Fruit fly (Drosophila melanogaster) whole organism, embryonic: Measurements from ENCODE around the gene sunn.

ENCODE experiments used
- Awh ChIP-seq: fragments of 200-800 bp; sonication (Bioruptor generic); IDR thresholded peaks from 2 replicates; pipeline ENCODE4, ENCODE4 v1.3.6; 2022; ENCODE audit warnings: missing biosample characterization, missing genetic modification characterization
- B-H1 ChIP-seq: fragments of 200-800 bp; sonication (Bioruptor generic); IDR thresholded peaks from 3 replicates; pipeline ENCODE4 v1.3.6; 2022; ENCODE audit warnings: missing biosample characterization, missing genetic modification characterization
- Blimp-1 ChIP-seq: fragments of 200-800 bp; sonication (Bioruptor generic); optimal IDR thresholded peaks from 3 replicates; lab custom pipeline; 2018; ENCODE audit warnings: missing biosample characterization, missing genetic modification characterization, mild to moderate bottlenecking, moderate library complexity, missing genetic modification reagents
- BtbVII ChIP-seq: fragments of 200-800 bp; sonication (Bioruptor generic); optimal IDR thresholded peaks from 3 replicates; lab custom pipeline; 2017; ENCODE audit warnings: missing biosample characterization, mild to moderate bottlenecking, missing genetic modification characterization
- CG10543 ChIP-seq: fragments of 200-800 bp; sonication (Bioruptor generic); optimal IDR thresholded peaks from 3 replicates; lab custom pipeline; 2017; ENCODE audit warnings: missing biosample characterization, mild to moderate bottlenecking, missing genetic modification characterization, moderate library complexity
- CG10565 ChIP-seq: fragments of 200-800 bp; sonication (Bioruptor generic); optimal IDR thresholded peaks from 3 replicates; lab custom pipeline; 2016; ENCODE audit warnings: missing biosample characterization, mild to moderate bottlenecking, missing genetic modification characterization
- CG10654 ChIP-seq: fragments of 200-800 bp; sonication (Bioruptor generic); optimal IDR thresholded peaks from 2 replicates; lab custom pipeline; 2016; ENCODE audit warnings: missing biosample characterization, missing genetic modification characterization
- CG12071 ChIP-seq: fragments of 200-800 bp; sonication (Bioruptor generic); optimal IDR thresholded peaks from 3 replicates; lab custom pipeline; 2018; ENCODE audit warnings: missing biosample characterization, mild to moderate bottlenecking, missing genetic modification characterization
- CG12104 ChIP-seq: fragments of 200-800 bp; sonication (Bioruptor generic); optimal IDR thresholded peaks from 3 replicates; lab custom pipeline; 2016; ENCODE audit warnings: missing biosample characterization, missing genetic modification characterization
- CG12236 ChIP-seq: fragments of 200-800 bp; sonication (Bioruptor generic); optimal IDR thresholded peaks from 2 replicates; lab custom pipeline; 2016; ENCODE audit warnings: missing biosample characterization, missing genetic modification characterization
- CG12769 ChIP-seq: fragments of 200-800 bp; sonication (Bioruptor generic); optimal IDR thresholded peaks from 2 replicates; lab custom pipeline; 2019; ENCODE audit warnings: missing biosample characterization, mild to moderate bottlenecking, missing genetic modification characterization, moderate library complexity
- CG13296 ChIP-seq: fragments of 200-800 bp; sonication (Bioruptor generic); optimal IDR thresholded peaks from 3 replicates; lab custom pipeline; 2018; ENCODE audit warnings: missing biosample characterization, mild to moderate bottlenecking, missing genetic modification characterization
- CG13624 ChIP-seq: fragments of 200-800 bp; sonication (Bioruptor generic); optimal IDR thresholded peaks from 2 replicates; lab custom pipeline; 2016; ENCODE audit warnings: missing biosample characterization, missing genetic modification characterization
- CG13894 ChIP-seq: fragments of 200-800 bp; sonication (Bioruptor generic); optimal IDR thresholded peaks from 3 replicates; lab custom pipeline; 2018; ENCODE audit warnings: missing biosample characterization, mild to moderate bottlenecking, missing genetic modification characterization, moderate library complexity
- CG14965 ChIP-seq: fragments of 200-800 bp; sonication (Bioruptor generic); optimal IDR thresholded peaks from 2 replicates; lab custom pipeline; 2016; ENCODE audit warnings: missing biosample characterization, missing genetic modification characterization, borderline replicate concordance
- CG17328 ChIP-seq: fragments of 200-800 bp; sonication (Bioruptor generic); IDR thresholded peaks from 2 replicates; pipeline ENCODE4 v1.3.6; 2022; ENCODE audit warnings: missing biosample characterization, missing genetic modification characterization
- CG18476 ChIP-seq: fragments of 200-800 bp; sonication (Bioruptor generic); optimal IDR thresholded peaks from 2 replicates; lab custom pipeline; 2016; ENCODE audit warnings: missing biosample characterization, mild to moderate bottlenecking, missing genetic modification characterization
- CG18599 ChIP-seq: fragments of 200-800 bp; sonication (Bioruptor generic); optimal IDR thresholded peaks from 3 replicates; lab custom pipeline; 2017; ENCODE audit warnings: missing biosample characterization, missing genetic modification characterization, mild to moderate bottlenecking, moderate library complexity, missing genetic modification reagents
- CG2129 ChIP-seq: fragments of 200-800 bp; sonication (Bioruptor generic); IDR thresholded peaks from 2 replicates; pipeline ENCODE4 v1.3.6; 2022; ENCODE audit warnings: missing biosample characterization, missing genetic modification characterization; ENCODE audit not compliant: partially characterized antibody
- CG31441 ChIP-seq: fragments of 200-800 bp; sonication (Bioruptor generic); IDR thresholded peaks from 2 replicates; pipeline ENCODE4 v1.3.6; 2022; ENCODE audit warnings: missing biosample characterization, missing genetic modification characterization
- CG32772 ChIP-seq: fragments of 200-800 bp; sonication (Bioruptor generic); IDR thresholded peaks from 2 replicates; pipeline ENCODE4 v1.3.6; 2022; ENCODE audit warnings: missing biosample characterization, missing genetic modification characterization
- CG3407 ChIP-seq: fragments of 200-800 bp; sonication (Bioruptor generic); optimal IDR thresholded peaks from 2 replicates; lab custom pipeline; 2018; ENCODE audit warnings: missing biosample characterization, mild to moderate bottlenecking, missing genetic modification characterization
- CG4424 ChIP-seq: fragments of 200-800 bp; sonication (Bioruptor generic); optimal IDR thresholded peaks from 3 replicates; lab custom pipeline; 2016; ENCODE audit warnings: missing biosample characterization, missing genetic modification characterization
- CG8359 ChIP-seq: fragments of 200-800 bp; sonication (Bioruptor generic); optimal IDR thresholded peaks from 2 replicates; lab custom pipeline; 2017; ENCODE audit warnings: missing biosample characterization, mild to moderate bottlenecking, missing genetic modification characterization, borderline replicate concordance
- CG8944 ChIP-seq: fragments of 200-800 bp; sonication (Bioruptor generic); optimal IDR thresholded peaks from 3 replicates; lab custom pipeline; 2016; ENCODE audit warnings: missing biosample characterization, missing genetic modification characterization
- CG9817 ChIP-seq: fragments of 200-800 bp; sonication (Bioruptor generic); optimal IDR thresholded peaks from 2 replicates; lab custom pipeline; 2018; ENCODE audit warnings: missing biosample characterization, mild to moderate bottlenecking, missing genetic modification characterization, moderate library complexity
- D19B ChIP-seq: fragments of 200-800 bp; sonication (Bioruptor generic); optimal IDR thresholded peaks from 2 replicates; lab custom pipeline; 2017; ENCODE audit warnings: missing biosample characterization, mild to moderate bottlenecking, missing genetic modification characterization
- HLHmδ ChIP-seq: fragments of 200-800 bp; sonication (Bioruptor generic); optimal IDR thresholded peaks from 2 replicates; lab custom pipeline; 2018; ENCODE audit warnings: missing biosample characterization, mild to moderate bottlenecking, missing genetic modification characterization, moderate library complexity
- Hand ChIP-seq: fragments of 200-800 bp; sonication (Bioruptor generic); optimal IDR thresholded peaks from 2 replicates; lab custom pipeline; 2017; ENCODE audit warnings: mild to moderate bottlenecking, missing biosample characterization, missing genetic modification reagents, missing genetic modification characterization
- Mad ChIP-seq: fragments of 200-800 bp; sonication (Bioruptor generic); optimal IDR thresholded peaks from 2 replicates; lab custom pipeline; 2016; ENCODE audit warnings: missing biosample characterization, missing genetic modification characterization
- Med ChIP-seq: fragments of 200-800 bp; sonication (Bioruptor generic); peaks from one replicate; lab custom pipeline; 2016; ENCODE audit warnings: missing biosample characterization, missing genetic modification characterization, mild to moderate bottlenecking, inconsistent platforms, moderate library complexity
- Mes4 ChIP-seq: fragments of 200-800 bp; sonication (Bioruptor generic); optimal IDR thresholded peaks from 2 replicates; lab custom pipeline; 2016; ENCODE audit warnings: missing biosample characterization, missing genetic modification characterization
- NC2β ChIP-seq: fragments of 200-800 bp; sonication (Bioruptor generic); optimal IDR thresholded peaks from 2 replicates; lab custom pipeline; 2016; ENCODE audit warnings: missing biosample characterization, missing genetic modification characterization
- Oli ChIP-seq: fragments of 200-800 bp; sonication (Bioruptor generic); optimal IDR thresholded peaks from 2 replicates; lab custom pipeline; 2018; ENCODE audit warnings: missing biosample characterization, mild to moderate bottlenecking, missing genetic modification characterization, moderate library complexity
- bcd ChIP-seq: fragments of 200-800 bp; sonication (Bioruptor generic); optimal IDR thresholded peaks from 2 replicates; lab custom pipeline; 2017; ENCODE audit warnings: missing biosample characterization, mild to moderate bottlenecking, missing genetic modification characterization
- chinmo ChIP-seq: fragments of 200-800 bp; sonication (Bioruptor generic); IDR thresholded peaks from 4 replicates; pipeline ENCODE4 v1.3.6; 2022; ENCODE audit warnings: missing biosample characterization, missing genetic modification characterization; ENCODE audit not compliant: partially characterized antibody
- croc ChIP-seq: fragments of 200-800 bp; sonication (Bioruptor generic); conservative IDR thresholded peaks from 3 replicates; pipeline ENCODE4 v1.3.6; 2022; ENCODE audit warnings: missing biosample characterization, missing genetic modification characterization
- fd3F ChIP-seq: fragments of 200-800 bp; sonication (Bioruptor generic); optimal IDR thresholded peaks from 2 replicates; lab custom pipeline; 2018; ENCODE audit warnings: missing biosample characterization, mild to moderate bottlenecking, missing genetic modification characterization, moderate library complexity
- lilli ChIP-seq: fragments of 200-800 bp; sonication (Bioruptor generic); optimal IDR thresholded peaks from 3 replicates; lab custom pipeline; 2016; ENCODE audit warnings: missing biosample characterization, missing genetic modification characterization
- nerfin-1 ChIP-seq: fragments of 200-800 bp; sonication (Bioruptor generic); optimal IDR thresholded peaks from 3 replicates; lab custom pipeline; 2019; ENCODE audit warnings: missing biosample characterization, mild to moderate bottlenecking, missing genetic modification characterization, moderate library complexity
- odd ChIP-seq: fragments of 200-800 bp; sonication (Bioruptor generic); optimal IDR thresholded peaks from 2 replicates; lab custom pipeline; 2017; ENCODE audit warnings: missing biosample characterization, mild to moderate bottlenecking, missing genetic modification characterization
- pum ChIP-seq: fragments of 200-800 bp; sonication (Bioruptor generic); optimal IDR thresholded peaks from 2 replicates; lab custom pipeline; 2016; ENCODE audit warnings: missing biosample characterization, missing genetic modification characterization
- ro ChIP-seq: fragments of 200-800 bp; sonication (Bioruptor generic); IDR thresholded peaks from 2 replicates; pipeline ENCODE4 v1.3.6; 2022; ENCODE audit warnings: missing biosample characterization, missing genetic modification characterization
- sd ChIP-seq: fragments of 200-800 bp; sonication (Bioruptor generic); optimal IDR thresholded peaks from 3 replicates; lab custom pipeline; 2018; ENCODE audit warnings: missing biosample characterization, mild to moderate bottlenecking, missing genetic modification characterization, moderate library complexity
- sens ChIP-seq: fragments of 200-800 bp; sonication (Bioruptor generic); peaks from one replicate; lab custom pipeline; 2016; ENCODE audit warnings: missing biosample characterization, missing genetic modification characterization
- sim ChIP-seq: fragments of 200-800 bp; sonication (Bioruptor generic); IDR thresholded peaks from 2 replicates; pipeline ENCODE4 v1.3.6; 2022; ENCODE audit warnings: missing biosample characterization, missing genetic modification characterization
- sr ChIP-seq: fragments of 200-800 bp; sonication (Bioruptor generic); IDR thresholded peaks from 3 replicates; pipeline ENCODE4 v1.3.6; 2022; ENCODE audit warnings: missing biosample characterization, missing genetic modification characterization
- stc ChIP-seq: fragments of 200-800 bp; sonication (Bioruptor generic); IDR thresholded peaks from 2 replicates; pipeline ENCODE4 v1.3.6; 2022; ENCODE audit warnings: missing biosample characterization, missing genetic modification characterization
- sug ChIP-seq: fragments of 200-800 bp; optimal IDR thresholded peaks from 2 replicates; lab custom pipeline; 2019; ENCODE audit warnings: missing biosample characterization, mild to moderate bottlenecking, missing genetic modification characterization, moderate library complexity
- twi ChIP-seq: fragments of 200-800 bp; optimal IDR thresholded peaks from 2 replicates; lab custom pipeline; 2019; ENCODE audit warnings: missing biosample characterization, mild to moderate bottlenecking, missing genetic modification characterization, moderate library complexity
- yki ChIP-seq: fragments of >200 bp; optimal IDR thresholded peaks from 3 replicates; lab custom pipeline; 2018

sunn gene

DNA sequence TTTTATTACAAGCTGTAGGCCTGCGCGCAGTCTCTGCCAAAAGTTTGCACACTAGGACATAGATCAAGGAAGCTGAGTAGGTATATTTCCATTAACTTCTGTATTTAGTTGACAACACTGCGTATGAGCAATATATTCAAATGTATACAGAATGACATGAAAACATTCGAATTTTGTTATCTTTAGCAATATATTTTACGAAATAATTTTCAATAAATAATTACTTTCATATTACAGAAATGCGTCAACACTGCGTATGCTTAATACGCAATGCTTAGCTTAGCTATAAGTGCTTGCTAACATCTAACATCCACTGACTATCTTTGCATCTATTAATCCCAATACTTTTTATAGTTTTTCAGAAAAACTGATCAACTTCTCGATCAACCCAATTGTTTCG lies 11.8 kb upstream of the sunn start:
- peak; percentile 29 for TF ChIP-seq CG18476
- peak; percentile 6 for TF ChIP-seq Med
- TF ChIP-seq Blimp-1 (GFP tag; lab: Kevin White, UChicago): no peak

DNA sequence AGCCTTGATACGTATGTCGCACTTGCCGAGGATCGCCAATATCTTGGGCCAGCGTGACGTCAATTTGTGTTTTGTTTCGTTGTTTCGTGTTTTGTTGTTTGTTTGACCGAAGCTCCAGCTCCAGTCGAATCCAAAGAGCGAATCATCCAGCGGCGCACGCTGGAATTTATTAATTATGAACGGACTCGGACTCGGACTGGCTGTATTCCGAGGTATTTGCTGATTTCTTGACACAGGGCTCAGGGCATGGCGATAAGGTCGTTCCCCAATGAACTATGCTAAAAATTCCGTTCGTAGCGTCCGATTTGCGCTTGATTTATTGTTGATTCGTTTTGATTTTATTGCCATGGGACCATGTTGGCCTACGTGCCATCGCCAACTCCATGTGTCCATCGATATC lies 11.2 kb upstream of the sunn start:
- no peak for TF ChIP-seq croc (GFP tag; lab: Robert Waterston, UW)
- TF ChIP-seq CG13624 (GFP tag; lab: Kevin White, UChicago): no peak
- no peak for TF ChIP-seq BtbVII (GFP tag; lab: Kevin White, UChicago)
- no peak for TF ChIP-seq CG18599 (GFP tag; lab: Kevin White, UChicago)
- TF ChIP-seq CG2129 (GFP tag; lab: Robert Waterston, UW): no peak
- no peak for TF ChIP-seq sens (GFP tag; lab: Kevin White, UChicago)
- no peak for TF ChIP-seq CG12071 (GFP tag; lab: Kevin White, UChicago)
- TF ChIP-seq sug (tag; lab: Kevin White, UChicago): no peak
- TF ChIP-seq bcd: no peak
- no peak for TF ChIP-seq CG4424
- no peak for TF ChIP-seq Mad (GFP tag; lab: Kevin White, UChicago)
- no peak for TF ChIP-seq sim (GFP tag; lab: Robert Waterston, UW)
- TF ChIP-seq HLHmδ (GFP tag; lab: Kevin White, UChicago): no peak
- no peak for TF ChIP-seq CG8359 (GFP tag; lab: Kevin White, UChicago)
- TF ChIP-seq CG12769: peak; percentile 58
- TF ChIP-seq chinmo: 0 out of 4 replicates have a peak, but pooled peaks have one; percentile 48
- no peak for TF ChIP-seq Hand (GFP tag; lab: Kevin White, UChicago)
- no peak for TF ChIP-seq CG10565
- TF ChIP-seq CG13894: peak; percentile 64
- TF ChIP-seq CG12236 (GFP tag; lab: Kevin White, UChicago): no peak
- TF ChIP-seq Mes4 (GFP tag; lab: Kevin White, UChicago): no peak
- no peak for TF ChIP-seq Oli (tag; lab: Kevin White, UChicago)
- TF ChIP-seq CG9817 (tag; lab: Kevin White, UChicago): no peak
- TF ChIP-seq sd (tag; lab: Kevin White, UChicago): peak; percentile 95
- TF ChIP-seq CG12104 (GFP tag; lab: Kevin White, UChicago): no peak
- no peak for TF ChIP-seq lilli
- TF ChIP-seq fd3F (GFP tag; lab: Kevin White, UChicago): no peak
- no peak for TF ChIP-seq NC2β (GFP tag; lab: Kevin White, UChicago)
- TF ChIP-seq twi (tag; lab: Kevin White, UChicago): no peak
- TF ChIP-seq CG10543 (GFP tag; lab: Kevin White, UChicago): peak; percentile 22

DNA sequence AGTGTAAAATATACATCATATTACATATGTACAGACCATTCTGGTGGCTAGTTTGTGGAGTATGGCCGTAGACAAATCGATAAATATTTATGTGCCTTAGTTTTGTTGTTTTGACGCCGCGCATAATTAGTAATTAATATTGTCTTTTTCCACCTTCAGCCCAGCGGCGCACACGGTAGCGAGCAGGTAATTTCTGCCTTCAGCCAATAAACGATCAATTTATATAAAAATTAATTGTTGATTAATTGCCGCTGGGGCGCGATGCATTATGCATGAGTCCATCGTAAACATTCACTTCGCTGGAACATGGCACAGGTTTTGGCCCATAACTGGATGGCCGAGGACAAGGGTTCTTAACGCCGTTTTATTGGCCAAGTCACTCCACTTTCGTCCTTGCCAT lies 10.8 kb upstream of the sunn start:
- no peak for TF ChIP-seq CG3407
- TF ChIP-seq B-H1 (GFP tag; lab: Robert Waterston, UW): no peak
- no peak for TF ChIP-seq CG8944 (GFP tag; lab: Kevin White, UChicago)
- no peak for TF ChIP-seq CG10654
- no peak for TF ChIP-seq CG13296 (GFP tag; lab: Kevin White, UChicago)
- TF ChIP-seq pum (GFP tag; lab: Kevin White, UChicago): no peak
- TF ChIP-seq CG17328 (GFP tag; lab: Robert Waterston, UW): no peak
- TF ChIP-seq sens (GFP tag; lab: Kevin White, UChicago): no peak
- no peak for TF ChIP-seq ro (GFP tag; lab: Robert Waterston, UW)
- TF ChIP-seq sr (GFP tag; lab: Robert Waterston, UW): no peak
- no peak for TF ChIP-seq stc (GFP tag; lab: Robert Waterston, UW)
- TF ChIP-seq yki (lab: Kevin White, UChicago): no peak
- no peak for TF ChIP-seq CG31441 (GFP tag; lab: Robert Waterston, UW)
- no peak for TF ChIP-seq odd (GFP tag; lab: Kevin White, UChicago)
- TF ChIP-seq nerfin-1 (tag; lab: Kevin White, UChicago): no peak
- TF ChIP-seq CG14965 (GFP tag; lab: Kevin White, UChicago): no peak
- no peak for TF ChIP-seq D19B (GFP tag; lab: Kevin White, UChicago)
- TF ChIP-seq Awh (GFP tag; lab: Robert Waterston, UW): peak; percentile 53; the same call in 1 of the 2 replicates
- no peak for TF ChIP-seq CG32772
